Fruit fly (Drosophila melanogaster) whole organism, adult: ENCODE measurements around the gene CG31792.

Experiments used
- CG11617 ChIP-seq: fragments of 200-800 bp; sonication (Bioruptor generic); optimal IDR thresholded peaks from 2 replicates; lab custom pipeline; 2017; ENCODE audit warnings: mild to moderate bottlenecking, missing biosample characterization, missing genetic modification reagents, missing genetic modification characterization
- CG12768 ChIP-seq: fragments of 200-800 bp; sonication (Bioruptor generic); optimal IDR thresholded peaks from 2 replicates; lab custom pipeline; 2017; ENCODE audit warnings: missing biosample characterization, missing genetic modification characterization, mild to moderate bottlenecking, moderate library complexity, missing genetic modification reagents
- CG14711 ChIP-seq: fragments of 200-800 bp; sonication (Bioruptor generic); optimal IDR thresholded peaks from 2 replicates; lab custom pipeline; 2018; ENCODE audit warnings: missing biosample characterization, mild to moderate bottlenecking, missing genetic modification characterization, moderate library complexity
- CG1620 ChIP-seq: fragments of 200-800 bp; sonication (Bioruptor generic); optimal IDR thresholded peaks from 2 replicates; lab custom pipeline; 2016; ENCODE audit warnings: missing biosample characterization, missing genetic modification characterization
- CG33017 ChIP-seq: fragments of 200-800 bp; sonication (Bioruptor generic); optimal IDR thresholded peaks from 2 replicates; lab custom pipeline; 2018; ENCODE audit warnings: missing biosample characterization, mild to moderate bottlenecking, missing genetic modification characterization, moderate library complexity
- CG5204 ChIP-seq: fragments of 200-800 bp; sonication (Bioruptor generic); optimal IDR thresholded peaks from 2 replicates; lab custom pipeline; 2016; ENCODE audit warnings: missing biosample characterization, missing genetic modification characterization
- CG7045 ChIP-seq: fragments of 200-800 bp; sonication (Bioruptor generic); optimal IDR thresholded peaks from 2 replicates; lab custom pipeline; 2017; ENCODE audit warnings: missing biosample characterization, mild to moderate bottlenecking, missing genetic modification characterization
- CG7101 ChIP-seq: fragments of 200-800 bp; sonication (Bioruptor generic); optimal IDR thresholded peaks from 2 replicates; lab custom pipeline; 2018; ENCODE audit warnings: missing biosample characterization, mild to moderate bottlenecking, missing genetic modification characterization, moderate library complexity
- Clk ChIP-seq: fragments of 200-800 bp; sonication (Bioruptor generic); optimal IDR thresholded peaks from 2 replicates; lab custom pipeline; 2017; ENCODE audit warnings: missing biosample characterization, missing genetic modification characterization
- Crg-1 ChIP-seq: fragments of 200-800 bp; sonication (Bioruptor generic); optimal IDR thresholded peaks from 2 replicates; lab custom pipeline; 2016; ENCODE audit warnings: missing biosample characterization, missing genetic modification characterization
- Hr96 ChIP-seq: fragments of 200-800 bp; sonication (Bioruptor generic); optimal IDR thresholded peaks from 2 replicates; lab custom pipeline; 2016; ENCODE audit warnings: missing biosample characterization, missing genetic modification characterization
- Mnt ChIP-seq: fragments of 200-800 bp; sonication (Bioruptor generic); optimal IDR thresholded peaks from 2 replicates; lab custom pipeline; 2016; ENCODE audit warnings: missing biosample characterization, mild to moderate bottlenecking, missing genetic modification characterization
- bab1 ChIP-seq: fragments of 200-800 bp; sonication (Bioruptor generic); optimal IDR thresholded peaks from 3 replicates; lab custom pipeline; 2019; ENCODE audit warnings: missing biosample characterization, mild to moderate bottlenecking, missing genetic modification characterization, moderate library complexity
- cic ChIP-seq: fragments of 200-800 bp; sonication (Bioruptor generic); optimal IDR thresholded peaks from 2 replicates; lab custom pipeline; 2017; ENCODE audit warnings: missing biosample characterization, mild to moderate bottlenecking, missing genetic modification characterization, moderate library complexity
- cnc ChIP-seq, 2 experiments: fragments of >200 bp; optimal IDR thresholded peaks; 2 replicates each; lab custom pipeline; 2017
- kay ChIP-seq: fragments of 200-800 bp; sonication (Bioruptor generic); peaks from one replicate; lab custom pipeline; 2016; ENCODE audit warnings: missing biosample characterization, missing genetic modification characterization, borderline replicate concordance
- ovo ChIP-seq: fragments of 200-800 bp; sonication (Bioruptor generic); optimal IDR thresholded peaks from 2 replicates; lab custom pipeline; 2016; ENCODE audit warnings: missing biosample characterization, missing genetic modification characterization
- pad ChIP-seq: fragments of 200-800 bp; sonication (Bioruptor generic); optimal IDR thresholded peaks from 3 replicates; lab custom pipeline; 2017; ENCODE audit warnings: missing biosample characterization, missing genetic modification characterization, mild to moderate bottlenecking, moderate library complexity, missing genetic modification reagents
- tj ChIP-seq: fragments of 200-800 bp; sonication (Bioruptor generic); optimal IDR thresholded peaks from 3 replicates; lab custom pipeline; 2017; ENCODE audit warnings: missing biosample characterization, mild to moderate bottlenecking, missing genetic modification characterization, moderate library complexity
- toe ChIP-seq: fragments of 200-800 bp; sonication (Bioruptor generic); optimal IDR thresholded peaks from 2 replicates; lab custom pipeline; 2016; ENCODE audit warnings: missing biosample characterization, missing genetic modification characterization

The CG31792 gene

DNA sequence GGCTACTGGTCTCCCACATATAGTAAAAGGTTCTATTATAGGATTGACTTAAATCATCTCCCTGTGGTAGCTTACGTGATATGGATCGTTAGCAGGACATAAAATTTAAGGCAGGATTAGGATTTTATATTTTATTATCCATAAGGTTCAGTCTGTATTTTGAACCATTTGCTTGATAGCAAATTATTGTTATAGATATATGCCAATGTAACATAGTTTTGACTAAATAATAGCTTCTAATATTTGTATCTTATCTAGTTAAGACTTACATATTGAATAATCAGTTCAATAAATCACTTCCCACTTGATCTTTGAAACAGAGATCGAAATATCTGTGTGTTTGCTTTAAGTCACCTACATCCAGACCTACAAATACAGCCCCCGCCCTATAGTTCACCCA is 13.3 kb downstream of the CG31792 start, which contains the start of gene robl37BC:
TSS of gene robl37BC (plus strand) at position 301 of the 400 bp plus-strand sequence.
- no peak for TF ChIP-seq CG7045 (GFP tag; lab: Kevin White, UChicago)
- no peak for TF ChIP-seq CG11617
- TF ChIP-seq Hr96 (GFP tag; lab: Kevin White, UChicago): no peak
- no peak for TF ChIP-seq bab1 (GFP tag; lab: Kevin White, UChicago)
- TF ChIP-seq cnc (optimal IDR thresholded peaks at IDR 0.05; lab: Kevin White, UChicago): no peak
- TF ChIP-seq Mnt (GFP tag; lab: Kevin White, UChicago): no peak
- no peak for TF ChIP-seq CG33017 (tag; lab: Kevin White, UChicago)
- no peak for TF ChIP-seq CG12768
- TF ChIP-seq pad: no peak

DNA sequence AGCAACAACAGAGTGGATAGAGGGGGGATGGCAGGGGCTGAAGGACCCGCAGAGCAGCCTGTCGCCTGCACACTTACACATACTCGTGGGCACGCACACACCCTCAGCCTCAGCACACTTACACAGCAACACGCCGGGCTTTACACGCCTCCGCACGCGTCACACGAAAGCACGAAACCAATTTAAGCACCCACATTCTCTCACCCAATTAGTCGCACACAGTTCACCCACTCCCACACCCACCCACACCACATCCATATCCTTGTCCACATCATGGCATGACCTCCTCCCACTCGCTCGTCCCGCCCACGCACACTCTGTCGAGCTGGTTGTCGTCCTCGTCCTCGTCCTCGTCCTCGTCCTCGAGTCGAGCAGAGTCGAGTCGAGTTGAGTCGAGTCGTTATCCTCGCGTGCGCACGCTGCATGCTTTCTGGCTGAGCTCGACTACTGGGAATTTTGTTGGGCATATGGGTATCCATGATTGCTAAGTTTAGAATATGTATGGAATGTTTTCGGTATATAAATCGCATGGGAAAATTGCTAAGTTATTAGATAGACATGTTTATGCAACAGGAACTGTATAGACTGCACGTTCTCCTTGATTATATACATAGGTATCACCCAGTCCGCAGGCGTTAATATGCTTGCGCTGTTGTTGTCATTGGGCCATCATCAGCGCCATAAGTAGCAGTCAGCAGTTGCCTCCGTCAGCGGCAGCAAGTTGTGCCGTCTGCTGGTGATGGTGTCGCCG is 14.8 kb downstream of the CG31792 start:
- TF ChIP-seq CG7101 (tag; lab: Kevin White, UChicago): peak; percentile 14
- TF ChIP-seq kay: no peak
- TF ChIP-seq CG33017 (tag; lab: Kevin White, UChicago): peak; percentile 56

DNA sequence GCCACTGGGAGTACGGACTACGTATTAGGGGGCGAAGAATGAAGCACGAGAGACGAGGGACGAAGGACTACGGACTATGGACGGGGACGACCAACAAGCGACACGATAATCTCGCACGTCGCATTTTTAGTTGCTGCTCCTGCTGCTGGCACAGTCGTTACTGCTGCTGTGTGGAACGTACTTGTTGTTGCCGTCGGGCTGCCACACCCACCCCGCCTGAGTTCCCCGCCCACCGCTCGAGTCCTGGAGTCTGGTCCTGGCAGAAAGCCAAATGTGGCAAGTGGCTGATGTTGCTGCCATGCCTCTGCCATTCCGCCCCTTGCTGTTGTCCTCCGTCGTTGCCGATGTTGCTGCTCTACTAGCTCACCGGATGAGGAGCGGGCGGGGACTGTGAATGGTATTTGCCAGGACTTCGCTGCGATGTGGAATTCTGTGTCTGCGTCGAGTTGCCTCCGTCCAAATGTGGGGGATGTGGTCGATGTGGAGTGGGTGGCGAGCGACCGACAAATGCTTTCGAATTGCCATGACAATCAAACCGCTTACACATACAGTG is 15.6 kb downstream of the CG31792 start:
- TF ChIP-seq kay: no peak
- no peak for TF ChIP-seq pad
- no peak for TF ChIP-seq ovo (GFP tag; lab: Kevin White, UChicago)
- TF ChIP-seq Crg-1 (GFP tag; lab: Kevin White, UChicago): no peak
- TF ChIP-seq Clk (GFP tag; lab: Kevin White, UChicago): no peak
- TF ChIP-seq toe (GFP tag; lab: Kevin White, UChicago): no peak
- TF ChIP-seq tj (GFP tag; lab: Kevin White, UChicago): no peak
- no peak for TF ChIP-seq cic
- TF ChIP-seq CG1620 (GFP tag; lab: Kevin White, UChicago): no peak
- no peak for TF ChIP-seq CG12768

DNA sequence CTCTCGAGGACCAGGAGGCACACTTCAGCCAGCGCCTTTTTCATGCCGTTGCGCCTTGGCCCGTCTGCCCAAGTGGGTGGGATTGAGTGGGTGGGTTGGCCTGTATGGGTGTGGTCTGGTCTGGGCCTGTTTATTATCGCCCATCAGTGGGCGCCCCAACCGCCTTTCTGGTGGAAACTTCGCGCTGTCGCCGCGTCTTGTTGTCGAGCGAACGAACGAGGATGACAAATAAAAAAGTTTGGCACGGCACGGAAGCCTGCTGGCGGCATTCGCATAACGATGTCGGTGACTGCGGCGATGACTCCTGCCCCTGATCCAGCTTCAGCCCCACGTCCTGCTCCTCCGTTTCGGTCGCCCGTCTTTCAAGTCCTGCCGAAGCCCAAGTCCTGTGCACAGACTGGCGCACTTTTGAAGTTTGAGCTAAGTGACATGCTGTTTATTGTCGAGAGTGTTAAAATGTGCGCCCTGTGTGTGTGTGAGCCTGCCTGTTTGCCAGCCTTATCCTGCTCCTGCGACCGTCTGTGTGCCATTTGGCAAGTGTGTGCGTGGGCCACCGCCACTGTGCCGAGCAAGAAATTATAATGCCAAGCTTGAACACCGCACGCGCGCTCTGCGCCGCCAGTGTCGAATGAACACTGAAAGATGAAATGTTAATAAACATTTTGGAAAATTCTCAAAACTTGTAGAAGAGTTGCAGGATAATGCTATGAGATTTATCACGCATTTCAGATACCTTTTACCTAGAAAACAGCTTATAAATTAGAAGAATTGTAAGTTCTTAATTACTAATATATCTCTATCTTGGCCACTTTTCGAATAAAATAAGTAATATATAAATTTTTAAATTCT is 17.0 kb downstream of the CG31792 start:
- no peak for TF ChIP-seq cnc (optimal IDR thresholded peaks at IDR 0.05; lab: Kevin White, UChicago)
- peak; percentile 28 for TF ChIP-seq CG7101 (tag; lab: Kevin White, UChicago)
- TF ChIP-seq toe (GFP tag; lab: Kevin White, UChicago): peak; percentile 41
- peak; percentile 67 for TF ChIP-seq CG5204 (GFP tag; lab: Kevin White, UChicago)
- TF ChIP-seq CG12768: peak; percentile 68
- TF ChIP-seq CG11617: peak; percentile 30
- TF ChIP-seq pad: no peak
- no peak for TF ChIP-seq tj (GFP tag; lab: Kevin White, UChicago)
- TF ChIP-seq cic: no peak
- peak; percentile 56 for TF ChIP-seq CG33017 (tag; lab: Kevin White, UChicago)
- no peak for TF ChIP-seq Crg-1 (GFP tag; lab: Kevin White, UChicago)
- peak; percentile 36 for TF ChIP-seq Clk (GFP tag; lab: Kevin White, UChicago)
- TF ChIP-seq CG7045 (GFP tag; lab: Kevin White, UChicago): peak; percentile 64
- no peak for TF ChIP-seq Mnt (GFP tag; lab: Kevin White, UChicago)
- TF ChIP-seq kay: no peak
- TF ChIP-seq CG14711 (tag; lab: Kevin White, UChicago): no peak
- TF ChIP-seq Hr96 (GFP tag; lab: Kevin White, UChicago): no peak
- TF ChIP-seq ovo (GFP tag; lab: Kevin White, UChicago): no peak
- TF ChIP-seq CG1620 (GFP tag; lab: Kevin White, UChicago): no peak
- TF ChIP-seq bab1 (GFP tag; lab: Kevin White, UChicago): no peak

DNA sequence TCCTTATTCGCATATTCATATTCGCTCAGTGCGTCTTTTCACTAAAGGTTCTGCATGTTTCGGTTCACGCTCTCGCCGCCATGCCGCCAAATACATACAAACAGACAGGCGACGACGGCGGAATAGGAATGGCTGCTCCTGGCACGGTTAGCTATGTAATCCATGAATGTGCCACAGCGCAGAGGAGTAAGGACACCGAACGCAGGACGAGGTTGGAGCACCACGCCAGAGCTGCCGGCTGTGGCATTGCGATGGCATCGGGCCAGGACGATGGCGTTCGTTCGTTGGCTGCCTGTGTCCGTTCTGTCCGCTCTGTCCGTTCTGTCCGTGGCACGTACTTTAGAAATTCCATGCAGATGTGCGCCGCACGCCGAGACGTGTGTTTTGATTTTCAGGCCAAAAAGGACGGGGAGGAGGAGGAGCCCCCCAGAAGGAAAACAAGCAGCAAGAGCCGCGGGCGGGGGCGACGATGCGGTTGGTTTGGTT is 17.7 kb downstream of the CG31792 start:
- TF ChIP-seq Crg-1 (GFP tag; lab: Kevin White, UChicago) (no peak), CG7045 (GFP tag; lab: Kevin White, UChicago) (no peak), Mnt (GFP tag; lab: Kevin White, UChicago) (no peak), pad (no peak), toe (GFP tag; lab: Kevin White, UChicago) (no peak), CG1620 (GFP tag; lab: Kevin White, UChicago) (no peak), CG5204 (GFP tag; lab: Kevin White, UChicago) (no peak), CG7101 (tag; lab: Kevin White, UChicago) (no peak), CG14711 (tag; lab: Kevin White, UChicago) (no peak), tj (GFP tag; lab: Kevin White, UChicago) (no peak), Hr96 (GFP tag; lab: Kevin White, UChicago) (no peak), cnc (optimal IDR thresholded peaks at IDR 0.05; lab: Kevin White, UChicago) (no peak)

DNA sequence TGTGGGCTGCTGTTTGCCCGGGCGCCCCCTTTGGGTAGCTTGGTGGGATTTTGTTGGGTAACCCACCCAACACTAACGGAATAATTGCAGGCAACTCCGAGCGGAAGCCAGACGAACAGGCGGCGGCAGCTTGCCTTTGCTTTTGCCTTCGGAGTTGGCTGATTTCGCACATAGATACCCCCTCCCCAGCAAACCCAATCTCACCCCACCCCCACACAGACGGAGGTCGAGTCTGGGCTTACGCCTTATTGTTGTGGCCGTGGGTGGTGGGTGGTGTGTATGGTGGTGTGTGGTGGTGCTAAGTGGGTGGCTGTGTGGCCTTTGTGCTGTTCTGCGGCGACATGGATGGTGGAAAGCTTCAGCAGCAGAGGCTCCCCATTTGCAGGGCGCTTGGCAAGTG is 18.4 kb downstream of the CG31792 start:
- TF ChIP-seq tj (GFP tag; lab: Kevin White, UChicago): no peak
- TF ChIP-seq cnc (optimal IDR thresholded peaks at IDR 0.05; lab: Kevin White, UChicago): no peak
- TF ChIP-seq CG5204 (GFP tag; lab: Kevin White, UChicago): no peak
- no peak for TF ChIP-seq CG33017 (tag; lab: Kevin White, UChicago)
- no peak for TF ChIP-seq Mnt (GFP tag; lab: Kevin White, UChicago)
- TF ChIP-seq CG1620 (GFP tag; lab: Kevin White, UChicago): no peak
- TF ChIP-seq CG12768: no peak
